Fruit fly (Drosophila melanogaster) S2 (cell line): ENCODE measurements around the gene CG32694.

Experiments
- CG8478 ChIP-seq: fragments of >200 bp; optimal IDR thresholded peaks from 2 replicates; lab custom pipeline; 2018
- CTCF ChIP-seq, 2 experiments: fragments of >200 bp; optimal IDR thresholded peaks; 2 replicates each; lab custom pipeline; 2018

- TF ChIP-seq CG8478 (lab: Kevin White, UChicago) (no peak), CTCF (optimal IDR thresholded peaks at IDR 0.05; lab: Kevin White, UChicago) (no peak)
Measured at dm6 chrX:10014738-10015703, 25.5 kb downstream of the CG32694 start.
